Worm (Caenorhabditis elegans) whole organism, young adult: Measurements from ENCODE around the gene ZK721.3.

Experiments used
- B0261.1 ChIP-seq: sonication (generic microtip); optimal IDR thresholded peaks from 2 replicates; lab custom pipeline; 2016; ENCODE audit warnings: mild to moderate bottlenecking, missing genetic modification characterization, moderate library complexity, missing compliant biosample characterization
- B0336.3 ChIP-seq: fragments of 200-800 bp; sonication (Bioruptor generic); IDR thresholded peaks from 2 replicates; pipeline ENCODE4 v1.3.6; 2022; ENCODE audit warnings: missing genetic modification characterization, missing compliant biosample characterization
- C06A6.2 ChIP-seq: fragments of 200-800 bp; sonication (Bioruptor generic); conservative IDR thresholded peaks from 2 replicates; pipeline ENCODE4 v1.3.6; 2022; ENCODE audit warnings: missing genetic modification characterization, missing compliant biosample characterization
- C17E4.6 ChIP-seq: fragments of 200-800 bp; sonication (Bioruptor generic); IDR thresholded peaks from 2 replicates; pipeline ENCODE4 v1.3.6; 2022; ENCODE audit warnings: missing genetic modification reagents, missing genetic modification characterization, missing compliant biosample characterization
- F10E7.11 ChIP-seq: sonication (generic microtip); optimal IDR thresholded peaks from 2 replicates; lab custom pipeline; 2017; ENCODE audit warnings: mild to moderate bottlenecking, missing genetic modification characterization, moderate library complexity, missing compliant biosample characterization
- F37B4.10 ChIP-seq: fragments of 200-800 bp; sonication (Bioruptor generic); IDR thresholded peaks from 2 replicates; pipeline ENCODE4 v1.3.6; 2022; ENCODE audit warnings: missing genetic modification characterization, missing compliant biosample characterization
- F57C9.4 ChIP-seq: sonication (generic microtip); optimal IDR thresholded peaks from 2 replicates; lab custom pipeline; 2017; ENCODE audit warnings: mild to moderate bottlenecking, missing genetic modification characterization, missing compliant biosample characterization
- K12H6.12 ChIP-seq: fragments of 200-800 bp; sonication (Bioruptor generic); optimal IDR thresholded peaks from 2 replicates; lab custom pipeline; 2018; ENCODE audit warnings: mild to moderate bottlenecking, missing genetic modification characterization, missing compliant biosample characterization
- T26A5.8 ChIP-seq: sonication (generic microtip); optimal IDR thresholded peaks from 2 replicates; lab custom pipeline; 2016; ENCODE audit warnings: missing genetic modification characterization, missing compliant biosample characterization
- Y67H2A.10 ChIP-seq: fragments of 200-800 bp; sonication (Bioruptor generic); conservative IDR thresholded peaks from 2 replicates; pipeline ENCODE4 v1.3.6; 2022; ENCODE audit warnings: missing genetic modification reagents, missing genetic modification characterization, missing compliant biosample characterization
- akir-1 ChIP-seq: fragments of 200-800 bp; sonication (Bioruptor generic); optimal IDR thresholded peaks from 2 replicates; lab custom pipeline; 2018; ENCODE audit warnings: mild to moderate bottlenecking, missing genetic modification characterization, moderate library complexity, missing compliant biosample characterization
- ama-1 ChIP-seq, 3 experiments: fragments of 150-350 bp in 1 of 3; sonication (generic microtip) in 2 of 3; optimal IDR thresholded peaks; 2 replicates each; lab custom pipeline; 2014 to 2018; ENCODE audit warnings: missing biosample characterization in 2 of 3, missing genetic modification characterization in 2 of 3, missing genetic modification reagents in 2 of 3
- aptf-2 ChIP-seq: fragments of 200-800 bp; sonication (Bioruptor generic); conservative IDR thresholded peaks from 2 replicates; pipeline ENCODE4 v1.3.6; 2022; ENCODE audit warnings: missing genetic modification reagents, missing genetic modification characterization, missing compliant biosample characterization
- attf-6 ChIP-seq: fragments of 200-800 bp; sonication (Bioruptor generic); IDR thresholded peaks from 2 replicates; pipeline ENCODE4 v1.3.6; 2022; ENCODE audit warnings: missing genetic modification reagents, missing genetic modification characterization, missing compliant biosample characterization
- bed-1 ChIP-seq: fragments of 200-800 bp; sonication (Bioruptor generic); IDR thresholded peaks from 2 replicates; pipeline ENCODE4 v1.3.6; 2022; ENCODE audit warnings: missing genetic modification reagents, missing genetic modification characterization, missing compliant biosample characterization
- bed-2 ChIP-seq: fragments of 200-800 bp; sonication (Bioruptor generic); IDR thresholded peaks from 2 replicates; pipeline ENCODE4 v1.3.6; 2022; ENCODE audit warnings: missing genetic modification reagents, missing genetic modification characterization, missing compliant biosample characterization
- cebp-1 ChIP-seq, 2 experiments: fragments of 200-800 bp in 1 of 2; sonication (Bioruptor generic) in 1 of 2; sonication (generic microtip) in 1 of 2; IDR thresholded peaks in 1 of 2; optimal IDR thresholded peaks in 1 of 2; 2 replicates each; pipeline versions ENCODE4 v1.3.6 to Lab custom; 2017 to 2022; ENCODE audit warnings: missing compliant biosample characterization in 2 of 2, missing genetic modification characterization in 2 of 2, mild to moderate bottlenecking in 1 of 2, missing genetic modification reagents in 1 of 2, moderate library complexity in 1 of 2
- ceh-58 ChIP-seq: fragments of 200-800 bp; sonication (Bioruptor generic); IDR thresholded peaks from 2 replicates; pipeline ENCODE4 v1.3.6; 2022; ENCODE audit warnings: missing genetic modification characterization, missing compliant biosample characterization
- ceh-79 ChIP-seq: sonication (generic microtip); optimal IDR thresholded peaks from 2 replicates; lab custom pipeline; 2017; ENCODE audit warnings: mild to moderate bottlenecking, missing genetic modification characterization, missing compliant biosample characterization
- chd-7 ChIP-seq: sonication (generic microtip); optimal IDR thresholded peaks from 2 replicates; lab custom pipeline; 2016; ENCODE audit warnings: mild to moderate bottlenecking, missing genetic modification characterization, moderate library complexity, missing compliant biosample characterization
- dpff-1 ChIP-seq: sonication (generic microtip); optimal IDR thresholded peaks from 2 replicates; lab custom pipeline; 2017; ENCODE audit warnings: mild to moderate bottlenecking, missing genetic modification characterization, missing compliant biosample characterization
- ets-4 ChIP-seq: fragments of 200-800 bp; sonication (Bioruptor generic); optimal IDR thresholded peaks from 2 replicates; lab custom pipeline; 2018; ENCODE audit warnings: mild to moderate bottlenecking, missing genetic modification characterization, missing compliant biosample characterization
- fkh-3 ChIP-seq: sonication (generic microtip); optimal IDR thresholded peaks from 2 replicates; lab custom pipeline; 2016; ENCODE audit warnings: mild to moderate bottlenecking, missing genetic modification characterization, missing compliant biosample characterization
- let-526 ChIP-seq: fragments of 200-800 bp; sonication (Bioruptor generic); IDR thresholded peaks from 2 replicates; pipeline ENCODE4 v1.3.6; 2022; ENCODE audit warnings: missing genetic modification reagents, missing genetic modification characterization, missing compliant biosample characterization
- lin-35 ChIP-seq, 3 experiments: fragments of 150-350 bp in 2 of 3; sonication (generic microtip) in 1 of 3; optimal IDR thresholded peaks; 2 replicates each; lab custom pipeline; 2014 to 2018; ENCODE audit warnings: missing biosample characterization in 3 of 3, missing genetic modification characterization in 3 of 3, missing genetic modification reagents in 3 of 3
- madf-6 ChIP-seq: fragments of 200-800 bp; sonication (Bioruptor generic); IDR thresholded peaks from 2 replicates; pipeline ENCODE4 v1.3.6; 2022; ENCODE audit warnings: missing genetic modification reagents, missing genetic modification characterization, missing compliant biosample characterization
- mes-4 ChIP-seq: sonication (generic microtip); optimal IDR thresholded peaks from 2 replicates; lab custom pipeline; 2016; ENCODE audit warnings: missing genotype, missing genetic modification characterization, missing compliant biosample characterization
- nfya-2 ChIP-seq: fragments of 200-800 bp; sonication (Bioruptor generic); IDR thresholded peaks from 2 replicates; pipeline ENCODE4 v1.3.6; 2022; ENCODE audit warnings: missing genetic modification reagents, missing genetic modification characterization, missing compliant biosample characterization
- nhr-80 ChIP-seq: sonication (generic microtip); optimal IDR thresholded peaks from 2 replicates; lab custom pipeline; 2016; ENCODE audit warnings: missing genetic modification characterization, missing compliant biosample characterization
- nhr-90 ChIP-seq: sonication (generic microtip); optimal IDR thresholded peaks from 2 replicates; lab custom pipeline; 2016; ENCODE audit warnings: missing genotype, mild to moderate bottlenecking, missing genetic modification characterization, missing compliant biosample characterization
- pha-4 ChIP-seq: fragments of 150-350 bp; sonication (generic microtip); optimal IDR thresholded peaks from 2 replicates; lab custom pipeline; 2014; ENCODE audit warnings: missing biosample characterization, missing genetic modification reagents, missing genetic modification characterization
- repo-1 ChIP-seq: sonication (generic microtip); optimal IDR thresholded peaks from 2 replicates; lab custom pipeline; 2017; ENCODE audit warnings: mild to moderate bottlenecking, missing genetic modification characterization, missing compliant biosample characterization
- rpc-1 ChIP-seq, 2 experiments: fragments of 150-350 bp in 1 of 2; sonication (generic microtip) in 1 of 2; optimal IDR thresholded peaks; 2 replicates each; lab custom pipeline; 2014 to 2018; ENCODE audit warnings: missing biosample characterization in 1 of 2, missing genetic modification characterization in 1 of 2, missing genetic modification reagents in 1 of 2, missing genotype in 1 of 2
- sdz-38 ChIP-seq: sonication (generic microtip); optimal IDR thresholded peaks from 2 replicates; lab custom pipeline; 2016; ENCODE audit warnings: missing genotype, missing genetic modification characterization, missing compliant biosample characterization
- sea-2 ChIP-seq: fragments of 200-800 bp; sonication (Bioruptor generic); IDR thresholded peaks from 2 replicates; pipeline ENCODE4 v1.3.6; 2022; ENCODE audit warnings: missing genetic modification characterization, missing compliant biosample characterization
- snpc-1.1 ChIP-seq: sonication (generic microtip); optimal IDR thresholded peaks from 2 replicates; lab custom pipeline; 2017; ENCODE audit warnings: missing genetic modification characterization, mild to moderate bottlenecking, missing compliant biosample characterization, antibody characterized with exemption, moderate library complexity, missing genotype, missing genetic modification reagents; ENCODE audit not compliant: insufficient read depth
- snpc-3.4 ChIP-seq: sonication (generic microtip); optimal IDR thresholded peaks from 2 replicates; lab custom pipeline; 2017; ENCODE audit warnings: missing genetic modification characterization, mild to moderate bottlenecking, missing compliant biosample characterization, antibody characterized with exemption, moderate library complexity, missing genotype, missing genetic modification reagents
- somi-1 ChIP-seq: fragments of 200-800 bp; sonication (Bioruptor generic); optimal IDR thresholded peaks from 2 replicates; lab custom pipeline; 2018; ENCODE audit warnings: mild to moderate bottlenecking, missing genetic modification characterization, missing compliant biosample characterization
- tbp1 ChIP-seq: fragments of 200-800 bp; sonication (Bioruptor generic); optimal IDR thresholded peaks from 2 replicates; lab custom pipeline; 2018; ENCODE audit warnings: mild to moderate bottlenecking, missing genetic modification characterization, missing compliant biosample characterization
- tbx-9 ChIP-seq: sonication (generic microtip); optimal IDR thresholded peaks from 2 replicates; lab custom pipeline; 2016; ENCODE audit warnings: borderline replicate concordance, missing genetic modification characterization, inconsistent platforms, missing compliant biosample characterization
- tlf-1 ChIP-seq: fragments of 200-800 bp; sonication (Bioruptor generic); optimal IDR thresholded peaks from 2 replicates; lab custom pipeline; 2018; ENCODE audit warnings: mild to moderate bottlenecking, missing genetic modification characterization, missing compliant biosample characterization
- unc-62 ChIP-seq: fragments of 150-350 bp; optimal IDR thresholded peaks from 2 replicates; lab custom pipeline; 2014; ENCODE audit warnings: missing biosample characterization, missing genetic modification reagents, missing genetic modification characterization
- zfh-2 ChIP-seq: fragments of 200-800 bp; sonication (Bioruptor generic); conservative IDR thresholded peaks from 2 replicates; pipeline ENCODE4 v1.3.6; 2022; ENCODE audit warnings: missing genetic modification reagents, missing genetic modification characterization, missing compliant biosample characterization
- zim-3 ChIP-seq: sonication (generic microtip); optimal IDR thresholded peaks from 2 replicates; lab custom pipeline; 2017; ENCODE audit warnings: mild to moderate bottlenecking, missing genetic modification characterization, moderate library complexity, missing compliant biosample characterization
- ztf-26 ChIP-seq: sonication (generic microtip); optimal IDR thresholded peaks from 2 replicates; lab custom pipeline; 2017; ENCODE audit warnings: missing genetic modification characterization, missing compliant biosample characterization
- ztf-28 ChIP-seq: fragments of 200-800 bp; sonication (Bioruptor generic); IDR thresholded peaks from 2 replicates; pipeline ENCODE4 v1.3.6; 2022; ENCODE audit warnings: missing genetic modification reagents, missing genetic modification characterization, missing compliant biosample characterization
- ztf-3 ChIP-seq: fragments of 200-800 bp; sonication (Bioruptor generic); optimal IDR thresholded peaks from 2 replicates; lab custom pipeline; 2018; ENCODE audit warnings: mild to moderate bottlenecking, missing genetic modification characterization, missing compliant biosample characterization
- ztf-6 ChIP-seq: fragments of 200-800 bp; sonication (Bioruptor generic); IDR thresholded peaks from 2 replicates; pipeline ENCODE4 v1.3.6; 2022; ENCODE audit warnings: missing genetic modification reagents, missing genetic modification characterization, missing compliant biosample characterization

Gene ZK721.3

DNA sequence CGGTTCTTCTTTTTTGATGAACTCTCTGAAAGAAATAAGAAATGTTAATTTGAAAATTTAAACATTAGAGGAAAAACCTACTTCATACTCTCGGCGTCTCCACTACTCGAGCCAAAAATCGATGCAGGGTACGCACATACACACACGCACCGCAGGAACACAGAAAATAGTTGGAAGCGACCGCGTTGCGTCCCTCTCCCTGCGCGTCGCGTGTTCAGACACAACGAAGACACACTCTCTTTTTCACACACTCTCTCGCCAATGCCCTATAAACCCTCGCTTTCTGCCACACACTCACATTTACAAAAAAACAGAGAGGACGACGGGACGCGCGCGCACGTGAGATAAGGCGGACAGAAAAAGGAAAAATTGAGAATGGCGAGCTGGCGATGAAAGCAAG lies 26.6 kb downstream of the ZK721.3 start, which contains the start of gene R04E5.9 (continued):
- TF ChIP-seq zfh-2 (GFP tag; lab: Robert Waterston, UW) (peak; percentile 97), repo-1 (tag; lab: Kevin White, UChicago) (no peak), madf-6 (GFP tag; lab: Robert Waterston, UW) (no peak), tlf-1 (peak; percentile 34), akir-1 (GFP tag; lab: Kevin White, UChicago) (no peak), unc-62 (no peak), nfya-2 (GFP tag; lab: Robert Waterston, UW) (no peak), rpc-1 (optimal IDR thresholded peaks at IDR 0.05; lab: Kevin White, UChicago) (no peak), rpc-1 (tag; optimal IDR thresholded peaks at IDR 0.05; lab: Kevin White, UChicago) (no peak), F57C9.4 (no peak), K12H6.12 (peak; percentile 89), B0336.3 (GFP tag; lab: Robert Waterston, UW) (peak; percentile 85), ceh-79 (tag; lab: Kevin White, UChicago) (no peak), somi-1 (GFP tag; lab: Kevin White, UChicago) (peak; percentile 44), snpc-1.1 (no peak), dpff-1 (tag; lab: Kevin White, UChicago) (no peak), chd-7 (tag; lab: Kevin White, UChicago) (peak; percentile 80), aptf-2 (GFP tag; lab: Robert Waterston, UW) (no peak), cebp-1 (GFP tag; IDR thresholded peaks at IDR 0.05; lab: Robert Waterston, UW) (peak; percentile 17; the same call in 1 of the 2 replicates), cebp-1 (tag; optimal IDR thresholded peaks at IDR 0.05; lab: Kevin White, UChicago) (peak; percentile 87), ztf-28 (GFP tag; lab: Robert Waterston, UW) (no peak), F37B4.10 (no peak), B0261.1 (tag; lab: Kevin White, UChicago) (peak; percentile 22), snpc-3.4 (tag; lab: Kevin White, UChicago) (no peak), sdz-38 (tag; lab: Kevin White, UChicago) (no peak), zim-3 (tag; lab: Kevin White, UChicago) (no peak), ztf-6 (GFP tag; lab: Robert Waterston, UW) (no peak), nhr-80 (tag; lab: Kevin White, UChicago) (peak; percentile 99), tbx-9 (tag; lab: Kevin White, UChicago) (no peak), ets-4 (GFP tag; lab: Kevin White, UChicago) (peak; percentile 91), bed-2 (GFP tag; lab: Robert Waterston, UW) (no peak), attf-6 (GFP tag; lab: Robert Waterston, UW) (no peak), tbp1 (GFP tag; lab: Kevin White, UChicago) (peak; percentile 68), ama-1 (optimal IDR thresholded peaks at IDR 0.05; lab: Kevin White, UChicago) (no peak), ama-1 (GFP tag; optimal IDR thresholded peaks at IDR 0.05; lab: Kevin White, UChicago) (peak in 1 of 2 experiments; percentile 0), T26A5.8 (tag; lab: Kevin White, UChicago) (no peak), Y67H2A.10 (GFP tag; lab: Robert Waterston, UW) (peak; percentile 24; the same call in 1 of the 2 replicates), mes-4 (tag; lab: Kevin White, UChicago) (no peak), let-526 (0 out of 2 replicates have a peak, but pooled peaks have one; percentile 36), C17E4.6 (GFP tag; lab: Robert Waterston, UW) (no peak), ztf-3 (GFP tag; lab: Kevin White, UChicago) (no peak), C06A6.2 (GFP tag; lab: Robert Waterston, UW) (0 out of 2 replicates have a peak, but pooled peaks have one; percentile 42), fkh-3 (tag; lab: Kevin White, UChicago) (no peak), F10E7.11 (tag; lab: Kevin White, UChicago) (no peak), pha-4 (peak; percentile 50), nhr-90 (tag; lab: Kevin White, UChicago) (peak; percentile 84), sea-2 (GFP tag; lab: Robert Waterston, UW) (no peak), lin-35 (GFP tag; optimal IDR thresholded peaks at IDR 0.05; lab: Kevin White, UChicago) (peak in 1 of 3 experiments; percentile 63), bed-1 (no peak), ceh-58 (GFP tag; lab: Robert Waterston, UW) (no peak), ztf-26 (peak; percentile 69)
